Worm (Caenorhabditis elegans): ENCODE data around the gene nmt-1.

DNA sequence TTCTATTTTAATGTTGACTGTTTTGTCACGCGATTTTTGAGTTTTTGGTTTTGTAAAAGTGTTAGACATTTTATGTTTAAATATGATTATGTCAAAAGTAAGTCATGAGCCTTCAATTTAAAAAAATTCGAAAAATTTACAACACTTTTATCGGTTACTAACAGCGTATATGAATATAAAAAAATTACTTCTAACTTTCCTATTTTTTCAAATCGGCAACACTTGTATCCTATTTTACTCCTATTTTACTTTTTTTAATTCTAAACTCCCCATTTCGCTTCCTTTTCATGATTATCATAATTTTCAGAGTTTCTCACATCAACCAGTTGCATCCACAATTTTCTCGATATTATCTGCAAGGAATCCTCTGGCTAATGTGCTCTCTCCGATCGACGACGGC, 2.2 kb upstream of the nmt-1 start, which contains the start of gene kin-18:
- no peak for TF ChIP-seq scrt-1 (GFP tag; IDR thresholded peaks at IDR 0.05)
- no peak for TF ChIP-seq hmg-4 (GFP tag; optimal IDR thresholded peaks at IDR 0.05)
- TF ChIP-seq hmbx-1 (tag; optimal IDR thresholded peaks at IDR 0.05): no peak
- no peak for TF ChIP-seq sea-1 (GFP tag; conservative IDR thresholded peaks at IDR 0.05)
- TF ChIP-seq ama-1 (optimal IDR thresholded peaks at IDR 0.05): no peak
- TF ChIP-seq ceh-13 (GFP tag; optimal IDR thresholded peaks at IDR 0.05): no peak
- TF ChIP-seq aly-1 (tag; optimal IDR thresholded peaks at IDR 0.05): no peak
- TF ChIP-seq flt-1 (GFP tag; IDR thresholded peaks at IDR 0.05): no peak
- TF ChIP-seq F13C5.2 (tag; optimal IDR thresholded peaks at IDR 0.05): no peak
- TF ChIP-seq ets-7 (tag; optimal IDR thresholded peaks at IDR 0.05): no peak
- TF ChIP-seq B0310.2 (tag; optimal IDR thresholded peaks at IDR 0.05): no peak
